Fruit fly (Drosophila melanogaster): ENCODE results near the gene CG31464.

DNA sequence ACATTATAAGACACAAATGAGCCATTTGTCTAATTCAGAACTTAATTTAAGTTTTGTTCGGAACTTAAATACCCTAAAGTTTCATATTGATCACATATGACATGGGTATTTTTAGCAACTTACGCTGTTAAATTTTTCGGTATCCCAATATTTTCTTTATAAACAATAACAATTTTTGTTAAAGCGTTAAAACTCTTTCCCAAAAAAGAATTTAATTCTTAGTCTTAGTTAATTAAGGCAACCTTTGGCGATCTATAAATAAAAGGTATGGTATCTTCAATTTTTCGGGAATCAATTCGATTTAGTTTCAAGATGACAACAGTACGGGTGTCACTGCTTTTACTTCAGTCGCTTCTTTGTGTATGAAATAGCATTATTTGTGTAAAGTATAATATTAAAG, at the start of gene CG31464:
- TF ChIP-seq EcR (GFP tag; optimal IDR thresholded peaks at IDR 0.05) (no peak), Pif1B (GFP tag; optimal IDR thresholded peaks at IDR 0.05) (no peak), CG32121 (GFP tag; IDR thresholded peaks at IDR 0.05) (no peak), CG34367 (tag; optimal IDR thresholded peaks at IDR 0.05) (no peak), CG14655 (GFP tag; optimal IDR thresholded peaks at IDR 0.05) (no peak), CG8159 (tag; optimal IDR thresholded peaks at IDR 0.05) (no peak), gl (tag; optimal IDR thresholded peaks at IDR 0.05) (no peak), CG9948 (tag; optimal IDR thresholded peaks at IDR 0.05) (no peak), CG17806 (tag; optimal IDR thresholded peaks at IDR 0.05) (no peak), Ets98B (GFP tag; IDR thresholded peaks at IDR 0.05) (no peak), rn (GFP tag; IDR thresholded peaks at IDR 0.05) (no peak)
